Fruit fly (Drosophila melanogaster) Kc167 (cell line): ENCODE data around the gene Trmt6.

Experiments used
- h ChIP-seq: fragments of >200 bp; optimal IDR thresholded peaks from 3 replicates; lab custom pipeline; 2018; ENCODE audit warnings: missing external identifiers
- psq ChIP-seq: fragments of >200 bp; optimal IDR thresholded peaks from 2 replicates; lab custom pipeline; 2017; ENCODE audit warnings: missing external identifiers
- ttk ChIP-seq: sonication (Bioruptor generic); optimal IDR thresholded peaks from 2 replicates; lab custom pipeline; 2017; ENCODE audit warnings: missing external identifiers

DNA sequence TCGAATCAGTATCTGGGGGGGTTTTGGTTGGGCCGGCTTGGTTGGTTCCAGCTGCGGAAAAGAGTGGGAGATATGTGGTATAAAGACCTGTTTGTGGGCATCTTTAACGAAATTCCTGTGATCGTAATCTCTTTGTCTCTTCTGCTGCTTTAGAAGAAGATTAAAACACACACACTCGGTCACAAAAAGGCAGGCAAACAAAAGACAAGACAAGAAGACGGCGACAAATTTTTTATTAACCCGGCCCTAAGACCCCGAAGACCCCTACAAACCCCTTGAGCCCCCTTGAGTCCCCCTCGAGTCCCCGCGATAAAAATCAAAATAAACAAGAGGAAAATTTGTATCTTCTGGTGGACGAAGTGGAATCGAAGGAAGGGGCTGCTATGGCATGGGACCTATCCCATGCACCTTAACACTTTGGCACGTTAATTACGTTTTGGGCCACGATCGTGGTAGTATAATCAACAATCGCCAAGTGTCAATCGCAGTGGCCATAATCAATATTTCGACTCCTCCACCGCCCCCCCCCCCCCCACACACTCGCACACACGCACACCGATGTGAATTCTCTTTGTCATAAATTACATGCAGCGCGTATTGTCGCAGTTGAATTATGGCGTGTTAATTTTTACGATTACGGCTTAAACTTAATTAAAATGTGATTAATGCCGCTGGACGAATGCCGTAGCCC lies 27.8 kb downstream of the Trmt6 start:
- TF ChIP-seq h (no peak), psq (lab: Kevin White, UChicago) (no peak), ttk (lab: Kevin White, UChicago) (no peak)
